Fruit fly (Drosophila melanogaster) whole organism, adult: ENCODE results near the gene Arl6IP1.

ENCODE experiments used
- CG11617 ChIP-seq: fragments of 200-800 bp; sonication (Bioruptor generic); optimal IDR thresholded peaks from 2 replicates; lab custom pipeline; 2017; ENCODE audit warnings: mild to moderate bottlenecking, missing biosample characterization, missing genetic modification reagents, missing genetic modification characterization
- CG12768 ChIP-seq: fragments of 200-800 bp; sonication (Bioruptor generic); optimal IDR thresholded peaks from 2 replicates; lab custom pipeline; 2017; ENCODE audit warnings: missing biosample characterization, missing genetic modification characterization, mild to moderate bottlenecking, moderate library complexity, missing genetic modification reagents
- CG5204 ChIP-seq: fragments of 200-800 bp; sonication (Bioruptor generic); optimal IDR thresholded peaks from 2 replicates; lab custom pipeline; 2016; ENCODE audit warnings: missing biosample characterization, missing genetic modification characterization
- Clk ChIP-seq: fragments of 200-800 bp; sonication (Bioruptor generic); optimal IDR thresholded peaks from 2 replicates; lab custom pipeline; 2017; ENCODE audit warnings: missing biosample characterization, missing genetic modification characterization
- Hr96 ChIP-seq: fragments of 200-800 bp; sonication (Bioruptor generic); optimal IDR thresholded peaks from 2 replicates; lab custom pipeline; 2016; ENCODE audit warnings: missing biosample characterization, missing genetic modification characterization
- bab1 ChIP-seq: fragments of 200-800 bp; sonication (Bioruptor generic); optimal IDR thresholded peaks from 3 replicates; lab custom pipeline; 2019; ENCODE audit warnings: missing biosample characterization, mild to moderate bottlenecking, missing genetic modification characterization, moderate library complexity
- cic ChIP-seq: fragments of 200-800 bp; sonication (Bioruptor generic); optimal IDR thresholded peaks from 2 replicates; lab custom pipeline; 2017; ENCODE audit warnings: missing biosample characterization, mild to moderate bottlenecking, missing genetic modification characterization, moderate library complexity
- cnc ChIP-seq, 2 experiments: fragments of >200 bp; optimal IDR thresholded peaks; 2 replicates each; lab custom pipeline; 2017
- ovo ChIP-seq: fragments of 200-800 bp; sonication (Bioruptor generic); optimal IDR thresholded peaks from 2 replicates; lab custom pipeline; 2016; ENCODE audit warnings: missing biosample characterization, missing genetic modification characterization

DNA sequence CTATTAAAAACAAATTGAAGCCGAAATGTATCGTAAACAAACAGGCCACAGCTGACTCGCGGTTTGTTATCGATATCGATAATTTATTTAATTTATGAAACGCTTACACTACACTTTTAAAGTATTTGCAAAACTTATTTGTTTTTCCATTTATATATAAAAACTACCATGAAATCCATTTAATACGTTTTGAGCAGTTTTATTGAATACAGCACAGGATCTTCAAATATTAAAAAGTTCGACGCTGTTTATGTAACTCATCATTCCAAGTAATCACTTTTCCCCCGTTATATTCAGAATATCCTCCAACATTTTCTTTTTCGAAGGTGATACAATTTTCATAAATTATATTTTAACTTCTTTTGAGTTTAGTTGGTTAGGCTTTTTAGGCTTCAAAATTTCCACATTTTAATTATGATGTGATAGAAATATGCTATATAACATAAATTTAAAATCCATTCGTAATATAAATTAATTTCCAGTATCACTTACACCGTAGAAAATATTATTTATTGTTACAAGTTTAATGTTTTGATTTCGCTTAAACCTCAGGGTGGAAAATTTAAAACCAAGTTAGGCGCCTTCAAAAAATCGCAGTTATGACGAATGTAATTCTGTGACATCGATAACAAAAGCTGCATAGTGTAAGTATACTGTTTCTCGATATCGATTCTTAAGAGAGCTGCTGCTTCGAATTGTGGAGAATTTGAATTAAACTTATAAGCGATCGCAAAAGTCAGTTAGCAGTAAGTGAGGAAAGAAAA lies 3.7 kb downstream of the Arl6IP1 start, which contains the start of the genes CG10324 and CCT3:
- TF ChIP-seq CG12768 (GFP tag; lab: Kevin White, UChicago) (peak; percentile 56), ovo (GFP tag; lab: Kevin White, UChicago) (peak; percentile 44), cic (GFP tag; lab: Kevin White, UChicago) (no peak), cnc (optimal IDR thresholded peaks at IDR 0.05; lab: Kevin White, UChicago) (no peak), Hr96 (GFP tag; lab: Kevin White, UChicago) (no peak), CG5204 (GFP tag; lab: Kevin White, UChicago) (no peak), Clk (no peak), bab1 (GFP tag; lab: Kevin White, UChicago) (peak; percentile 65), CG11617 (GFP tag; lab: Kevin White, UChicago) (peak; percentile 27)
